Fruit fly (Drosophila melanogaster): ENCODE data around the gene wupA.
A peak's percentile ranks its signal among the peaks of the same experiment; 100 is the strongest.

DNA sequence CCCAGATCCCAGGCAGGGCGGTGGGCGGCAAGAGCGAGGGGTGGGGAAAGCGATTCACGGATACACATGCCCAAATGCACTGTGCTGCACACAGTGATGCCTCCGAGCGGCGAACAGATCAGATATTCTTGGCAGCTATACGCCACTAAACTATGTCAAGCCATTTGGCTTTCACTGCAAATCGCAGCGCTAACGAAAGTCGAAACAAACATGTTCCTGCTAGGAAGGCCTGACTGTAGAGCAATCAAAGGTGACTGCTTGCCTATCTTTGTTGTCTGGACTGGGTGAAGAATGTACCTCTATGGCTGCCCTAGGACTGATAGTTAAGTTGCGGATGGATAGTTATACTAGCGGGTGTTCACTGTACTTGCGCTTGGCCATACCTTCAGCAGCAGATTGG is 19.3 kb upstream of the wupA start:
- no peak for TF ChIP-seq CG13204 (GFP tag; optimal IDR thresholded peaks at IDR 0.05)
- TF ChIP-seq CG9948 (tag; optimal IDR thresholded peaks at IDR 0.05): no peak
- peak; percentile 48; the same call in 1 of the 2 replicates for TF ChIP-seq Ets98B (GFP tag; IDR thresholded peaks at IDR 0.05)
- no peak for TF ChIP-seq EcR (GFP tag; optimal IDR thresholded peaks at IDR 0.05)
- no peak for TF ChIP-seq D1 (tag; optimal IDR thresholded peaks at IDR 0.05)
- no peak for TF ChIP-seq CG12605 (GFP tag; IDR thresholded peaks at IDR 0.05)
- TF ChIP-seq Pif1A (GFP tag; optimal IDR thresholded peaks at IDR 0.05): no peak
- no peak; the same call in 1 of the 3 replicates for TF ChIP-seq CG4496 (GFP tag; IDR thresholded peaks at IDR 0.05)
- no peak for TF ChIP-seq CG34367 (tag; optimal IDR thresholded peaks at IDR 0.05)
- no peak for TF ChIP-seq Pif1B (GFP tag; optimal IDR thresholded peaks at IDR 0.05)
- TF ChIP-seq CG14655 (GFP tag; optimal IDR thresholded peaks at IDR 0.05): no peak
- peak; percentile 33 for TF ChIP-seq CG8301 (tag; optimal IDR thresholded peaks at IDR 0.05)
- peak; percentile 33 for TF ChIP-seq CG8159 (tag; optimal IDR thresholded peaks at IDR 0.05)

Measured in whole organism, pupa.